Fruit fly (Drosophila melanogaster) whole organism, embryonic: ENCODE data around the gene mRpL24.

ENCODE experiments used
- Asciz ChIP-seq: fragments of 200-800 bp; sonication (Bioruptor generic); optimal IDR thresholded peaks from 2 replicates; lab custom pipeline; 2017; ENCODE audit warnings: missing biosample characterization, mild to moderate bottlenecking, missing genetic modification characterization, missing genetic modification reagents
- CG10959 ChIP-seq: fragments of 200-800 bp; sonication (Bioruptor generic); IDR thresholded peaks from 2 replicates; pipeline ENCODE4 v1.3.6; 2022; ENCODE audit warnings: missing biosample characterization, missing genetic modification characterization
- CG11560 ChIP-seq: fragments of 200-800 bp; sonication (Bioruptor generic); IDR thresholded peaks from 3 replicates; pipeline ENCODE4 v1.3.6; 2022; ENCODE audit warnings: missing biosample characterization, missing genetic modification characterization
- CG12071 ChIP-seq: fragments of 200-800 bp; sonication (Bioruptor generic); optimal IDR thresholded peaks from 3 replicates; lab custom pipeline; 2018; ENCODE audit warnings: missing biosample characterization, mild to moderate bottlenecking, missing genetic modification characterization
- CG13296 ChIP-seq: fragments of 200-800 bp; sonication (Bioruptor generic); optimal IDR thresholded peaks from 3 replicates; lab custom pipeline; 2018; ENCODE audit warnings: missing biosample characterization, mild to moderate bottlenecking, missing genetic modification characterization
- CG1529 ChIP-seq: fragments of 200-800 bp; sonication (Bioruptor generic); optimal IDR thresholded peaks from 3 replicates; lab custom pipeline; 2018; ENCODE audit warnings: missing biosample characterization, missing genetic modification characterization
- CG15514 ChIP-seq: fragments of 200-800 bp; sonication (Bioruptor generic); optimal IDR thresholded peaks from 3 replicates; lab custom pipeline; 2017; ENCODE audit warnings: missing biosample characterization, missing genetic modification characterization, mild to moderate bottlenecking, moderate library complexity, missing genetic modification reagents
- CG18011 ChIP-seq: fragments of 200-800 bp; sonication (Bioruptor generic); optimal IDR thresholded peaks from 2 replicates; lab custom pipeline; 2017; ENCODE audit warnings: missing biosample characterization, missing genetic modification characterization, mild to moderate bottlenecking, moderate library complexity, missing genotype
- CG31441 ChIP-seq: fragments of 200-800 bp; sonication (Bioruptor generic); IDR thresholded peaks from 2 replicates; pipeline ENCODE4 v1.3.6; 2022; ENCODE audit warnings: missing biosample characterization, missing genetic modification characterization
- CG32767 ChIP-seq: fragments of 200-800 bp; sonication (Bioruptor generic); IDR thresholded peaks from 2 replicates; pipeline ENCODE4 v1.3.6; 2022; ENCODE audit warnings: missing biosample characterization, missing genetic modification characterization
- CG33213 ChIP-seq: fragments of 200-800 bp; sonication (Bioruptor generic); optimal IDR thresholded peaks from 3 replicates; lab custom pipeline; 2016; ENCODE audit warnings: missing biosample characterization, missing genetic modification characterization
- CG3995 ChIP-seq: fragments of 200-800 bp; sonication (Bioruptor generic); optimal IDR thresholded peaks from 3 replicates; lab custom pipeline; 2016; ENCODE audit warnings: missing biosample characterization, missing genetic modification characterization
- CG4820 ChIP-seq: fragments of 200-800 bp; sonication (Bioruptor generic); optimal IDR thresholded peaks from 3 replicates; lab custom pipeline; 2016; ENCODE audit warnings: missing biosample characterization, missing genetic modification characterization
- CG6175 ChIP-seq: fragments of 200-800 bp; sonication (Bioruptor generic); IDR thresholded peaks from 3 replicates; pipeline ENCODE4 v1.3.6; 2022; ENCODE audit warnings: missing biosample characterization, missing genetic modification characterization
- CG6765 ChIP-seq: fragments of 200-800 bp; sonication (Bioruptor generic); optimal IDR thresholded peaks from 3 replicates; lab custom pipeline; 2017; ENCODE audit warnings: missing biosample characterization, mild to moderate bottlenecking, missing genetic modification characterization
- CG6813 ChIP-seq: fragments of 200-800 bp; sonication (Bioruptor generic); optimal IDR thresholded peaks from 2 replicates; lab custom pipeline; 2017; ENCODE audit warnings: missing biosample characterization, missing genetic modification characterization, mild to moderate bottlenecking, moderate library complexity, missing genetic modification reagents
- CG6854 ChIP-seq: fragments of 200-800 bp; sonication (Bioruptor generic); optimal IDR thresholded peaks from 3 replicates; lab custom pipeline; 2017; ENCODE audit warnings: missing biosample characterization, mild to moderate bottlenecking, missing genetic modification characterization
- CG8944 ChIP-seq: fragments of 200-800 bp; sonication (Bioruptor generic); optimal IDR thresholded peaks from 3 replicates; lab custom pipeline; 2016; ENCODE audit warnings: missing biosample characterization, missing genetic modification characterization
- CG9876 ChIP-seq: fragments of 200-800 bp; sonication (Bioruptor generic); optimal IDR thresholded peaks from 2 replicates; lab custom pipeline; 2016; ENCODE audit warnings: missing biosample characterization, missing genetic modification characterization
- Chrac-16 ChIP-seq: fragments of 200-800 bp; sonication (Bioruptor generic); optimal IDR thresholded peaks from 3 replicates; lab custom pipeline; 2016; ENCODE audit warnings: missing biosample characterization, missing genetic modification characterization
- D19A ChIP-seq: fragments of 200-800 bp; optimal IDR thresholded peaks from 3 replicates; lab custom pipeline; 2019; ENCODE audit warnings: missing biosample characterization, mild to moderate bottlenecking, missing genetic modification characterization, moderate library complexity
- Dek ChIP-seq: fragments of 200-800 bp; sonication (Bioruptor generic); optimal IDR thresholded peaks from 3 replicates; lab custom pipeline; 2019; ENCODE audit warnings: missing biosample characterization, mild to moderate bottlenecking, missing genetic modification characterization, moderate library complexity
- HLHmδ ChIP-seq: fragments of 200-800 bp; sonication (Bioruptor generic); optimal IDR thresholded peaks from 2 replicates; lab custom pipeline; 2018; ENCODE audit warnings: missing biosample characterization, mild to moderate bottlenecking, missing genetic modification characterization, moderate library complexity
- Mad ChIP-seq: fragments of 200-800 bp; sonication (Bioruptor generic); optimal IDR thresholded peaks from 2 replicates; lab custom pipeline; 2016; ENCODE audit warnings: missing biosample characterization, missing genetic modification characterization
- Nf-YC ChIP-seq: fragments of 200-800 bp; optimal IDR thresholded peaks from 3 replicates; lab custom pipeline; 2019; ENCODE audit warnings: missing biosample characterization, mild to moderate bottlenecking, missing genetic modification characterization, moderate library complexity
- Sin3A ChIP-seq: fragments of >200 bp; optimal IDR thresholded peaks from 2 replicates; lab custom pipeline; 2018
- Sox100B ChIP-seq: fragments of 200-800 bp; sonication (Bioruptor generic); optimal IDR thresholded peaks from 3 replicates; lab custom pipeline; 2018; ENCODE audit warnings: missing biosample characterization, mild to moderate bottlenecking, missing genetic modification characterization
- Sry-β ChIP-seq: fragments of 200-800 bp; sonication (Bioruptor generic); optimal IDR thresholded peaks from 2 replicates; lab custom pipeline; 2018; ENCODE audit warnings: missing biosample characterization, mild to moderate bottlenecking, missing genetic modification characterization, moderate library complexity
- Usf ChIP-seq: fragments of 200-800 bp; sonication (Bioruptor generic); optimal IDR thresholded peaks from 2 replicates; lab custom pipeline; 2017; ENCODE audit warnings: missing genotype, missing biosample characterization, missing genetic modification characterization
- Xbp1 ChIP-seq: fragments of 200-800 bp; sonication (Bioruptor generic); optimal IDR thresholded peaks from 3 replicates; lab custom pipeline; 2016; ENCODE audit warnings: missing biosample characterization, mild to moderate bottlenecking, missing genetic modification characterization
- ac ChIP-seq: fragments of 200-800 bp; sonication (Bioruptor generic); optimal IDR thresholded peaks from 3 replicates; lab custom pipeline; 2017; ENCODE audit warnings: missing biosample characterization, mild to moderate bottlenecking, missing genetic modification characterization
- ase ChIP-seq: fragments of 200-800 bp; sonication (Bioruptor generic); IDR thresholded peaks from 3 replicates; pipeline ENCODE4 v1.3.6; 2022; ENCODE audit warnings: missing biosample characterization, missing genetic modification characterization
- btn ChIP-seq: fragments of 200-800 bp; sonication (Bioruptor generic); optimal IDR thresholded peaks from 2 replicates; lab custom pipeline; 2016; ENCODE audit warnings: missing biosample characterization, missing genetic modification characterization
- croc ChIP-seq: fragments of 200-800 bp; sonication (Bioruptor generic); conservative IDR thresholded peaks from 3 replicates; pipeline ENCODE4 v1.3.6; 2022; ENCODE audit warnings: missing biosample characterization, missing genetic modification characterization
- disco-r ChIP-seq: fragments of 200-800 bp; sonication (Bioruptor generic); optimal IDR thresholded peaks from 2 replicates; lab custom pipeline; 2016; ENCODE audit warnings: missing biosample characterization, missing genetic modification characterization
- dmrt99B ChIP-seq: fragments of 200-800 bp; sonication (Bioruptor generic); optimal IDR thresholded peaks from 2 replicates; lab custom pipeline; 2018; ENCODE audit warnings: missing biosample characterization, mild to moderate bottlenecking, missing genetic modification characterization, moderate library complexity
- ewg ChIP-seq: fragments of 200-800 bp; sonication (Bioruptor generic); optimal IDR thresholded peaks from 3 replicates; lab custom pipeline; 2017; ENCODE audit warnings: mild to moderate bottlenecking, missing biosample characterization, missing genetic modification reagents, missing genetic modification characterization
- gcm2 ChIP-seq: fragments of 200-800 bp; sonication (Bioruptor generic); optimal IDR thresholded peaks from 2 replicates; lab custom pipeline; 2016; ENCODE audit warnings: missing biosample characterization, missing genetic modification characterization
- gem ChIP-seq: fragments of 200-800 bp; sonication (Bioruptor generic); optimal IDR thresholded peaks from 2 replicates; lab custom pipeline; 2019; ENCODE audit warnings: missing biosample characterization, mild to moderate bottlenecking, missing genetic modification characterization, moderate library complexity
- ind ChIP-seq: fragments of 200-800 bp; sonication (Bioruptor generic); optimal IDR thresholded peaks from 3 replicates; lab custom pipeline; 2016; ENCODE audit warnings: missing biosample characterization, missing genetic modification characterization
- jigr1 ChIP-seq: fragments of 200-800 bp; sonication (Bioruptor generic); IDR thresholded peaks from 3 replicates; pipeline ENCODE4 v1.3.6; 2022; ENCODE audit warnings: missing biosample characterization, missing genetic modification characterization
- kni ChIP-seq: fragments of 200-800 bp; sonication (Bioruptor generic); optimal IDR thresholded peaks from 3 replicates; lab custom pipeline; 2017; ENCODE audit warnings: mild to moderate bottlenecking, missing biosample characterization, missing genetic modification reagents, missing genetic modification characterization
- nau ChIP-seq: fragments of 200-800 bp; sonication (Bioruptor generic); optimal IDR thresholded peaks from 3 replicates; lab custom pipeline; 2017; ENCODE audit warnings: missing biosample characterization, mild to moderate bottlenecking, missing genetic modification characterization, missing genetic modification reagents
- onecut ChIP-seq: fragments of 200-800 bp; sonication (Bioruptor generic); IDR thresholded peaks from 2 replicates; pipeline ENCODE4 v1.3.6; 2022; ENCODE audit warnings: missing biosample characterization, missing genetic modification characterization
- pb ChIP-seq: fragments of 200-800 bp; sonication (Bioruptor generic); optimal IDR thresholded peaks from 3 replicates; lab custom pipeline; 2016; ENCODE audit warnings: missing biosample characterization, missing genetic modification characterization
- pfk ChIP-seq: fragments of 200-800 bp; sonication (Bioruptor generic); optimal IDR thresholded peaks from 2 replicates; lab custom pipeline; 2018; ENCODE audit warnings: missing biosample characterization, mild to moderate bottlenecking, missing genetic modification characterization, moderate library complexity
- pum ChIP-seq: fragments of 200-800 bp; sonication (Bioruptor generic); optimal IDR thresholded peaks from 2 replicates; lab custom pipeline; 2016; ENCODE audit warnings: missing biosample characterization, missing genetic modification characterization
- ranshi ChIP-seq: fragments of 200-800 bp; sonication (Bioruptor generic); IDR thresholded peaks from 2 replicates; pipeline ENCODE4 v1.3.6; 2022; ENCODE audit warnings: missing biosample characterization, missing genetic modification characterization
- sisA ChIP-seq: fragments of 200-800 bp; sonication (Bioruptor generic); IDR thresholded peaks from 2 replicates; pipeline ENCODE4 v1.3.6; 2022; ENCODE audit warnings: missing biosample characterization, missing genetic modification characterization
- sqz ChIP-seq: fragments of 200-800 bp; sonication (Bioruptor generic); optimal IDR thresholded peaks from 3 replicates; lab custom pipeline; 2018; ENCODE audit warnings: missing biosample characterization, mild to moderate bottlenecking, missing genetic modification characterization
- z ChIP-seq: fragments of 200-800 bp; sonication (Bioruptor generic); IDR thresholded peaks from 3 replicates; pipeline ENCODE4 v1.3.6; 2022; ENCODE audit warnings: missing biosample characterization, missing genetic modification characterization
- zfh1 ChIP-seq: fragments of 200-800 bp; sonication (Bioruptor generic); IDR thresholded peaks from 3 replicates; pipeline ENCODE4 v1.3.6; 2022; ENCODE audit warnings: missing biosample characterization, missing genetic modification characterization

mRpL24 gene

dm6 chr2L:4945300-4945699 is at the start of gene mRpL24, which contains the start of gene betaggt-I:
Gene mRpL24 (minus strand): TSS chr2L:4945361.
Gene betaggt-I (plus strand): TSS chr2L:4945579.
- TF ChIP-seq Nf-YC (peak; percentile 89), CG8944 (GFP tag; lab: Kevin White, UChicago) (peak; percentile 75), HLHmδ (GFP tag; lab: Kevin White, UChicago) (no peak), disco-r (GFP tag; lab: Kevin White, UChicago) (peak; percentile 53), onecut (peak; percentile 89), zfh1 (GFP tag; lab: Robert Waterston, UW) (peak; percentile 98), Mad (GFP tag; lab: Kevin White, UChicago) (peak; percentile 90), CG13296 (GFP tag; lab: Kevin White, UChicago) (peak; percentile 95), Sry-β (peak; percentile 43), CG6765 (peak; percentile 93), CG4820 (GFP tag; lab: Kevin White, UChicago) (peak; percentile 100), gem (tag; lab: Kevin White, UChicago) (peak; percentile 99), CG33213 (GFP tag; lab: Kevin White, UChicago) (peak; percentile 66), CG9876 (GFP tag; lab: Kevin White, UChicago) (peak; percentile 71), CG32767 (GFP tag; lab: Robert Waterston, UW) (peak; percentile 97), CG1529 (peak; percentile 89), sqz (GFP tag; lab: Kevin White, UChicago) (no peak), Chrac-16 (peak; percentile 94), nau (GFP tag; lab: Kevin White, UChicago) (no peak), btn (GFP tag; lab: Kevin White, UChicago) (no peak), Sin3A (lab: Kevin White, UChicago) (peak; percentile 1), CG6175 (peak; percentile 92), CG3995 (peak; percentile 70), CG10959 (GFP tag; lab: Robert Waterston, UW) (peak; percentile 83), sisA (peak; percentile 88), kni (GFP tag; lab: Kevin White, UChicago) (no peak), Sox100B (GFP tag; lab: Kevin White, UChicago) (peak; percentile 93), z (GFP tag; lab: Robert Waterston, UW) (peak; percentile 65; the same call in 2 of the 3 replicates), croc (GFP tag; lab: Robert Waterston, UW) (peak; percentile 93), ewg (peak; percentile 91), Asciz (GFP tag; lab: Kevin White, UChicago) (peak; percentile 90), ase (GFP tag; lab: Robert Waterston, UW) (peak; percentile 97), ac (peak; percentile 23), CG15514 (peak; percentile 92), jigr1 (GFP tag; lab: Robert Waterston, UW) (peak; percentile 67; the same call in 2 of the 3 replicates), gcm2 (GFP tag; lab: Kevin White, UChicago) (peak; percentile 70), pfk (peak; percentile 44), pum (GFP tag; lab: Kevin White, UChicago) (peak; percentile 80), D19A (tag; lab: Kevin White, UChicago) (peak; percentile 93), dmrt99B (tag; lab: Kevin White, UChicago) (peak; percentile 95), CG6854 (GFP tag; lab: Kevin White, UChicago) (peak; percentile 81), CG31441 (GFP tag; lab: Robert Waterston, UW) (peak; percentile 97), Xbp1 (peak; percentile 97), Usf (GFP tag; lab: Kevin White, UChicago) (peak; percentile 91), CG18011 (GFP tag; lab: Kevin White, UChicago) (peak; percentile 85), pb (GFP tag; lab: Kevin White, UChicago) (no peak), ind (GFP tag; lab: Kevin White, UChicago) (peak; percentile 94), CG11560 (tag; lab: Robert Waterston, UW) (peak; percentile 83), Dek (tag; lab: Kevin White, UChicago) (peak; percentile 97), CG12071 (peak; percentile 78), ranshi (peak; percentile 97), CG6813 (GFP tag; lab: Kevin White, UChicago) (peak; percentile 86)
